Worm (Caenorhabditis elegans): Measurements from ENCODE around the gene srh-257.

DNA sequence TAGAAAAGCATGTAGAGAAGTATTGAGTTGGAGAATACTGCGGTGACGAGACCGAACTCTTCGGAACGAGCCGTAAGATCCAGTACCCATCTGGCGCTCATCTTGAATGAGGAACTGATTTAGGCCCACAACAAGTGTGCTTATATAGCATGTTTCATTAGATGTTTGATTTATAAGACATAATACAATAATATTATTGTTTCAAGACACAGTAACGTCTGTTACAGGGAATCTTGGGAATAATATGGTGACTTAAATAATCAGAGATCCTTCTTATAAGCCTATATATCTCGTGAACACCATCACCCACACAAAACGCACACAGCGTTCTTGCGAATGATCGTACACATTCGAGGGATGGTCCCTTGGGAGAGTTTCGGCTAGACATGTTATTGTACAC, 23.3 kb upstream of the srh-257 start, which contains the start of gene str-88:
- TF ChIP-seq tbx-11 (GFP tag; IDR thresholded peaks at IDR 0.05) (no peak), F13C5.2 (tag; optimal IDR thresholded peaks at IDR 0.05) (no peak)

Measured in whole organism, early embryonic.